Worm (Caenorhabditis elegans): ENCODE results near the gene ets-7.

- TF ChIP-seq T20F7.1 (GFP tag; optimal IDR thresholded peaks at IDR 0.05) (no peak), vab-7 (GFP tag; IDR thresholded peaks at IDR 0.05) (no peak)
These were observed 29.0 kb upstream of the ets-7 start, which contains the start of the genes F19F10.11 and C50E3.5 for ce11 chrV:7587637-7588036.
